Fruit fly (Drosophila melanogaster): Measurements from ENCODE around the gene Txl.

DNA sequence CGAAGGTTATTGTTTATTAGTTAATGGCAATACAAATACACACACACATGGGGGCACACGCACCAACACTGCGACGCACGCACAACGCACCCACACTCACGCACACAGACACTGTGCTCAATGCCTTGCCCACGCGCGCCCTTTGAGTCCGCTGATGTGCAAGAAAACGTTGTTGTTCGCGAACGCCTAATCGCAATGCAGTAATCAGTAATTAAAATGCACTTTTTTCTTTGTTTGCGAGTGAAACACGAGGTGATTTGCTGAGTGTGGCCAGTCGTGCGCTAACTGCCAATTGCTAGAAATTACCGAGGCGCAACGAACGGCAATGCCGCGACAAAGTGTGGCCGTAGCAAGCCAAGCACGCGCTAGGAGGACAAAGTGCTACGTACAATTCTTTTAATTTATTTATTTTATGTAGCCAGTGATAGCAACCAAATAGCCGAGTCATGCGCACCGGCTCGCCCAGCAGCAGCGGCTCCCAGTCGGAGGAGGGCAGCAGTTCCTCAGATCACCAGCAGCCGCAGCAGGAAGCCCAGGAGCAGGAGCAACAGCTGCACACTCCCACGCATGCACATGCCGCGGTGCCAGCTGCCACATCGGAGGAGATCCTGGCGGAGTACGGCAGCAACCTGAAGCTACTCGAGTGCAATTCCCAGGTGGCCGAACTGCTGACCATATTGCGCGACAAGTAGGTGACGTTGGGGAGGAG is 45.1 kb downstream of the Txl start, which contains the start of the genes S6k and kri:
- TF ChIP-seq CG10348 (GFP tag; IDR thresholded peaks at IDR 0.05): no peak
- TF ChIP-seq fd96Ca (GFP tag; IDR thresholded peaks at IDR 0.05): no peak; the same call in 2 of the 3 replicates
- peak; percentile 43; the same call in 1 of the 3 replicates for TF ChIP-seq CG4496 (GFP tag; IDR thresholded peaks at IDR 0.05)
- peak; percentile 56 for TF ChIP-seq EcR (GFP tag; optimal IDR thresholded peaks at IDR 0.05)
- no peak for TF ChIP-seq CG8301 (tag; optimal IDR thresholded peaks at IDR 0.05)
